Fruit fly (Drosophila melanogaster): Measurements from ENCODE around the gene Mrp4.

Gene Mrp4

dm6 chr3R:11557492-11557965 lies 11.5 kb upstream of the Mrp4 start, which contains the start of gene CG10898 (continued):
- peak; percentile 64 for TF ChIP-seq CG16815 (GFP tag; optimal IDR thresholded peaks at IDR 0.05)
- TF ChIP-seq CoRest (tag; optimal IDR thresholded peaks at IDR 0.05), result peak; percentile 89
- peak; percentile 72 for TF ChIP-seq CG13296 (GFP tag; optimal IDR thresholded peaks at IDR 0.05)
- TF ChIP-seq Sox102F (GFP tag; optimal IDR thresholded peaks at IDR 0.05), result peak; percentile 86
- TF ChIP-seq Lim3 (GFP tag; IDR thresholded peaks at IDR 0.05), result no peak
- TF ChIP-seq H15 (GFP tag; IDR thresholded peaks at IDR 0.05), result peak; percentile 81
- no peak for TF ChIP-seq ftz-f1 (GFP tag; optimal IDR thresholded peaks at IDR 0.05)
- TF ChIP-seq shn (GFP tag; optimal IDR thresholded peaks at IDR 0.05), result peak; percentile 82
- TF ChIP-seq slbo (GFP tag; IDR thresholded peaks at IDR 0.05), result peak; percentile 93
- TF ChIP-seq CG31365 (tag; optimal IDR thresholded peaks at IDR 0.05), result peak; percentile 9
- peak; percentile 28 for TF ChIP-seq CG3995 (GFP tag; optimal IDR thresholded peaks at IDR 0.05)
- TF ChIP-seq Tbp (GFP tag; optimal IDR thresholded peaks at IDR 0.05), result no peak
- 0 out of 2 replicates have a peak, but pooled peaks have one; percentile 6 for TF ChIP-seq amos (GFP tag; IDR thresholded peaks at IDR 0.05; ENCODE audit: partially characterized antibody)
- peak; percentile 77 for TF ChIP-seq Six4 (GFP tag; optimal IDR thresholded peaks at IDR 0.05)
- peak; percentile 90 for TF ChIP-seq pho (GFP tag; optimal IDR thresholded peaks at IDR 0.05)
- peak; percentile 81 for TF ChIP-seq CG17361 (GFP tag; IDR thresholded peaks at IDR 0.05)
- peak; percentile 78 for TF ChIP-seq CG4424 (GFP tag; optimal IDR thresholded peaks at IDR 0.05)
- TF ChIP-seq Meics (GFP tag; optimal IDR thresholded peaks at IDR 0.05), result peak; percentile 74
- peak; percentile 78; the same call in 2 of the 3 replicates for TF ChIP-seq C15 (GFP tag; IDR thresholded peaks at IDR 0.05)
- TF ChIP-seq ase (GFP tag; IDR thresholded peaks at IDR 0.05), result peak; percentile 86
- peak; percentile 52; the same call in 1 of the 2 replicates for TF ChIP-seq CG10959 (GFP tag; IDR thresholded peaks at IDR 0.05)
- peak; percentile 73 for TF ChIP-seq CG9876 (GFP tag; optimal IDR thresholded peaks at IDR 0.05)
- peak; percentile 69 for TF ChIP-seq peb (GFP tag; IDR thresholded peaks at IDR 0.05)
- no peak for TF ChIP-seq pan (optimal IDR thresholded peaks at IDR 0.05)
- TF ChIP-seq pan (GFP tag; optimal IDR thresholded peaks at IDR 0.05 in 1 of 2, IDR thresholded peaks at IDR 0.05 in 1 of 2), result peak in 1 of 2 experiments; percentile 91
- no peak for TF ChIP-seq ash1 (GFP tag; optimal IDR thresholded peaks at IDR 0.05)
- TF ChIP-seq yki (optimal IDR thresholded peaks at IDR 0.05), result no peak
- no peak for TF ChIP-seq hbn (GFP tag; IDR thresholded peaks at IDR 0.05; ENCODE audit: partially characterized antibody)
- TF ChIP-seq Med (GFP tag), result peak; percentile 98
- no peak for TF ChIP-seq aop (GFP tag; IDR thresholded peaks at IDR 0.05)
- peak; percentile 82 for TF ChIP-seq CG2678 (tag; optimal IDR thresholded peaks at IDR 0.05)
- TF ChIP-seq CG18011 (GFP tag; optimal IDR thresholded peaks at IDR 0.05), result peak; percentile 65
- peak; percentile 98 for TF ChIP-seq Ets65A (GFP tag)
- peak; percentile 67; the same call in 1 of the 2 replicates for TF ChIP-seq dati (GFP tag; IDR thresholded peaks at IDR 0.05)
- TF ChIP-seq gsb-n (tag; optimal IDR thresholded peaks at IDR 0.05), result peak; percentile 77
- peak; percentile 62 for TF ChIP-seq gcm (GFP tag; optimal IDR thresholded peaks at IDR 0.05)
- peak; percentile 79 for TF ChIP-seq grau (tag; optimal IDR thresholded peaks at IDR 0.05)
- TF ChIP-seq D19B (GFP tag; optimal IDR thresholded peaks at IDR 0.05), result peak; percentile 43
- peak; percentile 50 for TF ChIP-seq CG12236 (GFP tag; optimal IDR thresholded peaks at IDR 0.05)
- TF ChIP-seq Oli (tag; optimal IDR thresholded peaks at IDR 0.05), result peak; percentile 60
- peak; percentile 73 for TF ChIP-seq Optix (GFP tag; IDR thresholded peaks at IDR 0.05)
- peak; percentile 91 for TF ChIP-seq Lhr (GFP tag; optimal IDR thresholded peaks at IDR 0.05)
- no peak for TF ChIP-seq CkIIα-i1 (GFP tag; IDR thresholded peaks at IDR 0.05)
- peak; percentile 90 for TF ChIP-seq CG9817 (tag; optimal IDR thresholded peaks at IDR 0.05)
- 0 out of 4 replicates have a peak, but pooled peaks have one; percentile 48 for TF ChIP-seq chinmo (GFP tag; IDR thresholded peaks at IDR 0.05; ENCODE audit: partially characterized antibody)
- TF ChIP-seq dmrt99B (tag; optimal IDR thresholded peaks at IDR 0.05), result peak; percentile 77
- TF ChIP-seq abd-A (tag; optimal IDR thresholded peaks at IDR 0.05), result no peak
- TF ChIP-seq ems (GFP tag; optimal IDR thresholded peaks at IDR 0.05), result peak; percentile 87
- peak; percentile 69 for TF ChIP-seq Elba2 (GFP tag; optimal IDR thresholded peaks at IDR 0.05)
- TF ChIP-seq CG33557 (GFP tag; optimal IDR thresholded peaks at IDR 0.05), result peak; percentile 40
- TF ChIP-seq CG14710 (tag; optimal IDR thresholded peaks at IDR 0.05), result peak; percentile 89
